Worm (Caenorhabditis elegans) whole organism, early embryonic: Measurements from ENCODE around the gene T11F9.7.
"Not testable (repeated sequence)": the region's sequence is repeated elsewhere in the genome, so short reads cannot be mapped to it uniquely, and the experiment has no call there.

Experiments used
- B0310.2 ChIP-seq: sonication (generic microtip); optimal IDR thresholded peaks from 2 replicates; lab custom pipeline; 2016; ENCODE audit warnings: mild to moderate bottlenecking, missing genetic modification characterization, missing compliant biosample characterization
- F13C5.2 ChIP-seq: sonication (generic microtip); optimal IDR thresholded peaks from 2 replicates; lab custom pipeline; 2017; ENCODE audit warnings: mild to moderate bottlenecking, missing genetic modification characterization, inconsistent platforms, missing compliant biosample characterization
- aly-1 ChIP-seq: sonication (generic microtip); optimal IDR thresholded peaks from 2 replicates; lab custom pipeline; 2016; ENCODE audit warnings: missing genetic modification characterization, missing compliant biosample characterization
- ama-1 ChIP-seq: fragments of 150-350 bp; optimal IDR thresholded peaks from 2 replicates; lab custom pipeline; 2014
- ceh-13 ChIP-seq: fragments of 200-800 bp; sonication (Bioruptor generic); optimal IDR thresholded peaks from 2 replicates; lab custom pipeline; 2018; ENCODE audit warnings: mild to moderate bottlenecking, missing genetic modification characterization, missing compliant biosample characterization
- ceh-36 ChIP-seq: sonication (generic microtip); optimal IDR thresholded peaks from 2 replicates; lab custom pipeline; 2016; ENCODE audit warnings: missing genetic modification characterization, inconsistent platforms, missing compliant biosample characterization
- ets-7 ChIP-seq: sonication (generic microtip); optimal IDR thresholded peaks from 2 replicates; lab custom pipeline; 2016; ENCODE audit warnings: missing genotype, missing genetic modification characterization, missing compliant biosample characterization
- flt-1 ChIP-seq: fragments of 200-800 bp; sonication (Bioruptor generic); IDR thresholded peaks from 2 replicates; pipeline ENCODE4 v1.3.6; 2022; ENCODE audit warnings: missing genetic modification characterization, missing compliant biosample characterization
- hmbx-1 ChIP-seq: sonication (generic microtip); optimal IDR thresholded peaks from 2 replicates; lab custom pipeline; 2016; ENCODE audit warnings: mild to moderate bottlenecking, missing genetic modification characterization, missing compliant biosample characterization
- hmg-4 ChIP-seq: fragments of 200-800 bp; sonication (Bioruptor generic); optimal IDR thresholded peaks from 2 replicates; lab custom pipeline; 2018; ENCODE audit warnings: mild to moderate bottlenecking, missing genetic modification characterization, missing compliant biosample characterization
- hnd-1 ChIP-seq: sonication (generic microtip); optimal IDR thresholded peaks from 2 replicates; lab custom pipeline; 2016; ENCODE audit warnings: missing genetic modification characterization, missing compliant biosample characterization
- pes-1 ChIP-seq: fragments of 200-800 bp; sonication (Bioruptor generic); IDR thresholded peaks from 2 replicates; pipeline ENCODE4 v1.3.6; 2022; ENCODE audit warnings: missing genetic modification reagents, missing genetic modification characterization, missing compliant biosample characterization
- scrt-1 ChIP-seq: fragments of 200-800 bp; sonication (Bioruptor generic); IDR thresholded peaks from 2 replicates; pipeline ENCODE4 v1.3.6; 2022; ENCODE audit warnings: missing genetic modification characterization, missing compliant biosample characterization
- sea-1 ChIP-seq: fragments of 200-800 bp; sonication (Bioruptor generic); conservative IDR thresholded peaks from 2 replicates; pipeline ENCODE4 v1.3.6; 2022; ENCODE audit warnings: missing genetic modification characterization, missing compliant biosample characterization
- tbx-11 ChIP-seq: fragments of 200-800 bp; sonication (Bioruptor generic); IDR thresholded peaks from 2 replicates; pipeline ENCODE4 v1.3.6; 2022; ENCODE audit warnings: missing genetic modification characterization, missing compliant biosample characterization
- tbx-37 ChIP-seq: fragments of 200-800 bp; sonication (Bioruptor generic); conservative IDR thresholded peaks from 2 replicates; pipeline ENCODE4 v1.3.6; 2022; ENCODE audit warnings: missing genetic modification reagents, missing genetic modification characterization, missing compliant biosample characterization
- tra-4 ChIP-seq: sonication (generic microtip); optimal IDR thresholded peaks from 2 replicates; lab custom pipeline; 2017; ENCODE audit warnings: missing genetic modification characterization, missing compliant biosample characterization

The T11F9.7 gene

ce11 chrV:11475638-11476037, at the start of gene T11F9.7:
Gene T11F9.7, plus strand, starts transcription at chrV:11475938.
- not testable (repeated sequence) for TF ChIP-seq sea-1; scrt-1 (GFP tag; lab: Robert Waterston, UW); tbx-11 (GFP tag; lab: Robert Waterston, UW)

ce11 chrV:11428728-11429127, 47.0 kb upstream of the T11F9.7 start:
- TF ChIP-seq hmbx-1 (tag; lab: Kevin White, UChicago) (no peak), sea-1 (no peak), ceh-13 (GFP tag; lab: Kevin White, UChicago) (no peak)

- TF ChIP-seq tbx-11 (GFP tag; lab: Robert Waterston, UW) (no peak), hnd-1 (tag; lab: Kevin White, UChicago) (no peak), ceh-13 (GFP tag; lab: Kevin White, UChicago) (no peak), tra-4 (tag; lab: Kevin White, UChicago) (no peak), sea-1 (no peak), F13C5.2 (tag; lab: Kevin White, UChicago) (no peak)
These were observed 44.9 kb upstream of the T11F9.7 start for ce11 chrV:11430823-11431222.

ce11 chrV:11435242-11435641, 40.5 kb upstream of the T11F9.7 start:
- TF ChIP-seq tbx-11 (GFP tag; lab: Robert Waterston, UW) (no peak), F13C5.2 (tag; lab: Kevin White, UChicago) (no peak), ama-1 (lab: Kevin White, UChicago) (no peak), hnd-1 (tag; lab: Kevin White, UChicago) (no peak), tra-4 (tag; lab: Kevin White, UChicago) (no peak), B0310.2 (no peak), tbx-37 (GFP tag; lab: Robert Waterston, UW) (no peak), ceh-13 (GFP tag; lab: Kevin White, UChicago) (no peak), pes-1 (GFP tag; lab: Robert Waterston, UW) (no peak), hmg-4 (GFP tag; lab: Kevin White, UChicago) (no peak), sea-1 (no peak), ets-7 (tag; lab: Kevin White, UChicago) (no peak), hmbx-1 (tag; lab: Kevin White, UChicago) (no peak), flt-1 (GFP tag; lab: Robert Waterston, UW) (no peak)

ce11 chrV:11436407-11436806, 39.3 kb upstream of the T11F9.7 start:
- TF ChIP-seq scrt-1 (GFP tag; lab: Robert Waterston, UW): no peak
- no peak for TF ChIP-seq F13C5.2 (tag; lab: Kevin White, UChicago)
- no peak for TF ChIP-seq hmbx-1 (tag; lab: Kevin White, UChicago)
- no peak for TF ChIP-seq ama-1 (lab: Kevin White, UChicago)
- no peak for TF ChIP-seq B0310.2
- TF ChIP-seq tbx-37 (GFP tag; lab: Robert Waterston, UW): no peak
- TF ChIP-seq ceh-36: no peak
- no peak for TF ChIP-seq pes-1 (GFP tag; lab: Robert Waterston, UW)
- TF ChIP-seq tra-4 (tag; lab: Kevin White, UChicago): no peak
- no peak for TF ChIP-seq tbx-11 (GFP tag; lab: Robert Waterston, UW)
- no peak for TF ChIP-seq flt-1 (GFP tag; lab: Robert Waterston, UW)
- TF ChIP-seq aly-1 (tag; lab: Kevin White, UChicago): no peak
- TF ChIP-seq hnd-1 (tag; lab: Kevin White, UChicago): no peak
- no peak for TF ChIP-seq hmg-4 (GFP tag; lab: Kevin White, UChicago)
- no peak for TF ChIP-seq ceh-13 (GFP tag; lab: Kevin White, UChicago)
- TF ChIP-seq ets-7 (tag; lab: Kevin White, UChicago): no peak
- TF ChIP-seq sea-1: no peak

- no peak for TF ChIP-seq pes-1 (GFP tag; lab: Robert Waterston, UW)
- no peak for TF ChIP-seq F13C5.2 (tag; lab: Kevin White, UChicago)
- no peak for TF ChIP-seq scrt-1 (GFP tag; lab: Robert Waterston, UW)
- no peak for TF ChIP-seq aly-1 (tag; lab: Kevin White, UChicago)
- TF ChIP-seq tbx-37 (GFP tag; lab: Robert Waterston, UW): no peak
- TF ChIP-seq hmg-4 (GFP tag; lab: Kevin White, UChicago): no peak
- TF ChIP-seq tbx-11 (GFP tag; lab: Robert Waterston, UW): no peak
- no peak for TF ChIP-seq hnd-1 (tag; lab: Kevin White, UChicago)
- no peak for TF ChIP-seq ceh-13 (GFP tag; lab: Kevin White, UChicago)
- TF ChIP-seq flt-1 (GFP tag; lab: Robert Waterston, UW): no peak
- no peak for TF ChIP-seq B0310.2
These were observed 37.3 kb upstream of the T11F9.7 start, which contains the start of gene dmsr-1 for ce11 chrV:11438464-11438863. Gene dmsr-1, plus strand, starts transcription at chrV:11438764.

- TF ChIP-seq flt-1 (GFP tag; lab: Robert Waterston, UW) (no peak), hnd-1 (tag; lab: Kevin White, UChicago) (no peak), hmg-4 (GFP tag; lab: Kevin White, UChicago) (no peak), scrt-1 (GFP tag; lab: Robert Waterston, UW) (no peak), sea-1 (no peak), ceh-13 (GFP tag; lab: Kevin White, UChicago) (no peak), hmbx-1 (tag; lab: Kevin White, UChicago) (no peak), ets-7 (tag; lab: Kevin White, UChicago) (no peak), ama-1 (lab: Kevin White, UChicago) (no peak), tbx-11 (GFP tag; lab: Robert Waterston, UW) (no peak), tbx-37 (GFP tag; lab: Robert Waterston, UW) (no peak), F13C5.2 (tag; lab: Kevin White, UChicago) (no peak)
These were observed 36.5 kb upstream of the T11F9.7 start for ce11 chrV:11439202-11439601.

ce11 chrV:11443503-11443902, 32.2 kb upstream of the T11F9.7 start, which contains the start of gene F57B7.2:
Gene F57B7.2, minus strand, starts transcription at chrV:11443603.
- TF ChIP-seq ets-7 (tag; lab: Kevin White, UChicago) (no peak), aly-1 (tag; lab: Kevin White, UChicago) (no peak), tbx-37 (GFP tag; lab: Robert Waterston, UW) (no peak), tbx-11 (GFP tag; lab: Robert Waterston, UW) (no peak), B0310.2 (no peak), ceh-36 (no peak)
